Worm (Caenorhabditis elegans) whole organism, L2 larva: ENCODE data around the gene nhr-16.

Source experiments
- C34F6.9 ChIP-seq: fragments of 150-350 bp; optimal IDR thresholded peaks from 2 replicates; lab custom pipeline; 2014; ENCODE audit warnings: missing biosample characterization, missing genetic modification characterization
- R02D3.7 ChIP-seq: fragments of 150-350 bp; optimal IDR thresholded peaks from 2 replicates; lab custom pipeline; 2014; ENCODE audit warnings: missing biosample characterization, missing genetic modification characterization
- Y55F3AM.14 ChIP-seq: fragments of 200-800 bp; sonication (Bioruptor generic); optimal IDR thresholded peaks from 2 replicates; lab custom pipeline; 2018; ENCODE audit warnings: mild to moderate bottlenecking, missing genetic modification characterization, missing compliant biosample characterization
- ZK546.5 ChIP-seq: sonication (generic microtip); optimal IDR thresholded peaks from 2 replicates; lab custom pipeline; 2017; ENCODE audit warnings: missing biosample characterization, missing genetic modification characterization
- aly-2 ChIP-seq: fragments of 150-350 bp; optimal IDR thresholded peaks from 2 replicates; lab custom pipeline; 2014; ENCODE audit warnings: missing biosample characterization, missing genetic modification characterization
- ceh-82 ChIP-seq: fragments of 150-350 bp; optimal IDR thresholded peaks from 2 replicates; lab custom pipeline; 2014; ENCODE audit warnings: missing biosample characterization, missing genetic modification characterization
- crh-2 ChIP-seq: sonication (generic microtip); optimal IDR thresholded peaks from 2 replicates; lab custom pipeline; 2017; ENCODE audit warnings: missing biosample characterization, missing genetic modification characterization
- elt-1 ChIP-seq: fragments of 150-350 bp; optimal IDR thresholded peaks from 2 replicates; lab custom pipeline; 2014; ENCODE audit warnings: missing biosample characterization, missing genetic modification characterization
- fos-1 ChIP-seq: fragments of 150-350 bp; optimal IDR thresholded peaks from 2 replicates; lab custom pipeline; 2014; ENCODE audit warnings: missing biosample characterization, missing genetic modification characterization
- gmeb-1 ChIP-seq: fragments of 150-350 bp; optimal IDR thresholded peaks from 2 replicates; lab custom pipeline; 2014; ENCODE audit warnings: missing biosample characterization, missing genetic modification characterization
- lin-11 ChIP-seq: fragments of 150-350 bp; sonication (generic microtip); optimal IDR thresholded peaks from 2 replicates; lab custom pipeline; 2014; ENCODE audit warnings: missing biosample characterization, missing genetic modification characterization, inconsistent platforms, mixed read lengths
- lin-13 ChIP-seq: fragments of 150-350 bp; optimal IDR thresholded peaks from 2 replicates; lab custom pipeline; 2014; ENCODE audit warnings: missing biosample characterization, missing genetic modification reagents, missing genetic modification characterization
- lin-39 ChIP-seq: fragments of 150-350 bp; optimal IDR thresholded peaks from 2 replicates; lab custom pipeline; 2014; ENCODE audit warnings: missing biosample characterization, missing genetic modification reagents, missing genetic modification characterization
- lsy-2 ChIP-seq, 2 experiments: fragments of 150-350 bp in 1 of 2; sonication (generic microtip) in 1 of 2; optimal IDR thresholded peaks; 2 replicates each; lab custom pipeline; 2014 to 2017; ENCODE audit warnings: missing biosample characterization in 2 of 2, missing genetic modification characterization in 2 of 2
- mab-5 ChIP-seq: fragments of 150-350 bp; optimal IDR thresholded peaks from 2 replicates; lab custom pipeline; 2014; ENCODE audit warnings: missing biosample characterization, missing genetic modification characterization
- mbf-1 ChIP-seq: sonication (generic microtip); optimal IDR thresholded peaks from 2 replicates; lab custom pipeline; 2017; ENCODE audit warnings: missing biosample characterization, missing genetic modification characterization
- nhr-11 ChIP-seq: fragments of 150-350 bp; optimal IDR thresholded peaks from 2 replicates; lab custom pipeline; 2014; ENCODE audit warnings: missing biosample characterization, missing genetic modification characterization
- nhr-21 ChIP-seq: fragments of 150-350 bp; optimal IDR thresholded peaks from 2 replicates; lab custom pipeline; 2014; ENCODE audit warnings: missing biosample characterization, missing genetic modification characterization
- nhr-23 ChIP-seq: fragments of 150-350 bp; optimal IDR thresholded peaks from 2 replicates; lab custom pipeline; 2014; ENCODE audit warnings: missing biosample characterization, missing genetic modification reagents, missing genetic modification characterization
- nhr-25 ChIP-seq: fragments of 150-350 bp; sonication (generic microtip); optimal IDR thresholded peaks from 3 replicates; lab custom pipeline; 2014; ENCODE audit warnings: missing biosample characterization, missing genetic modification characterization
- nhr-77 ChIP-seq: fragments of 150-350 bp; optimal IDR thresholded peaks from 2 replicates; lab custom pipeline; 2014; ENCODE audit warnings: missing biosample characterization, missing genetic modification characterization
- peb-1 ChIP-seq: fragments of 150-350 bp; optimal IDR thresholded peaks from 2 replicates; lab custom pipeline; 2014; ENCODE audit warnings: missing biosample characterization, missing genetic modification characterization
- sem-4 ChIP-seq: fragments of 150-350 bp; optimal IDR thresholded peaks from 2 replicates; lab custom pipeline; 2014; ENCODE audit warnings: missing biosample characterization, missing genetic modification reagents, missing genetic modification characterization
- skn-1 ChIP-seq: sonication (generic microtip); optimal IDR thresholded peaks from 2 replicates; lab custom pipeline; 2017; ENCODE audit warnings: missing biosample characterization, missing genetic modification characterization
- sma-9 ChIP-seq, 2 experiments: fragments of 150-350 bp in 1 of 2; sonication (generic microtip) in 1 of 2; optimal IDR thresholded peaks; 2 replicates each; lab custom pipeline; 2014 to 2016; ENCODE audit warnings: missing genetic modification characterization in 2 of 2, mild to moderate bottlenecking in 1 of 2, missing biosample characterization in 1 of 2, missing compliant biosample characterization in 1 of 2, missing genetic modification reagents in 1 of 2, moderate library complexity in 1 of 2
- snpc-4 ChIP-seq: fragments of 150-350 bp; optimal IDR thresholded peaks from 2 replicates; lab custom pipeline; 2014; ENCODE audit warnings: missing biosample characterization, missing genetic modification characterization
- unc-39 ChIP-seq: fragments of 150-350 bp; optimal IDR thresholded peaks from 2 replicates; lab custom pipeline; 2014; ENCODE audit warnings: missing biosample characterization, missing genetic modification characterization
- unc-55 ChIP-seq: fragments of 150-350 bp; sonication (generic microtip); optimal IDR thresholded peaks from 3 replicates; lab custom pipeline; 2014; ENCODE audit warnings: missing biosample characterization, missing genetic modification reagents, missing genetic modification characterization
- unc-62 ChIP-seq: fragments of 150-350 bp; optimal IDR thresholded peaks from 2 replicates; lab custom pipeline; 2014; ENCODE audit warnings: missing biosample characterization, missing genetic modification reagents, missing genetic modification characterization
- zag-1 ChIP-seq: fragments of 150-350 bp; optimal IDR thresholded peaks from 2 replicates; lab custom pipeline; 2014; ENCODE audit warnings: missing biosample characterization, missing genetic modification characterization
- ztf-1 ChIP-seq: fragments of 200-800 bp; sonication (Bioruptor generic); conservative IDR thresholded peaks from 2 replicates; pipeline ENCODE4 v1.3.6; 2022; ENCODE audit warnings: missing genetic modification characterization, missing compliant biosample characterization
- ztf-4 ChIP-seq: fragments of 150-350 bp; optimal IDR thresholded peaks from 2 replicates; lab custom pipeline; 2014; ENCODE audit warnings: missing biosample characterization, missing genetic modification characterization

Gene nhr-16

ce11 chrII:4409650-4410049 lies 29.0 kb upstream of the nhr-16 start:
- TF ChIP-seq mbf-1 (tag; lab: Kevin White, UChicago) (no peak), unc-39 (tag; lab: Kevin White, UChicago) (no peak), elt-1 (tag; lab: Kevin White, UChicago) (no peak), nhr-11 (no peak), snpc-4 (no peak), ceh-82 (tag; lab: Kevin White, UChicago) (no peak), lsy-2 (tag; optimal IDR thresholded peaks at IDR 0.05; lab: Kevin White, UChicago) (no peak), mab-5 (tag; lab: Kevin White, UChicago) (no peak), sem-4 (no peak), unc-55 (no peak), aly-2 (tag; lab: Kevin White, UChicago) (no peak), Y55F3AM.14 (GFP tag; lab: Kevin White, UChicago) (no peak), ZK546.5 (tag; lab: Kevin White, UChicago) (no peak), C34F6.9 (tag; lab: Kevin White, UChicago) (no peak), skn-1 (tag; lab: Kevin White, UChicago) (no peak), zag-1 (tag; lab: Kevin White, UChicago) (no peak), nhr-25 (tag; lab: Kevin White, UChicago) (no peak)

ce11 chrII:4417333-4417732 lies 21.3 kb upstream of the nhr-16 start, which contains the start of gene sod-5:
Gene sod-5, plus strand, starts transcription at chrII:4417633.
- TF ChIP-seq skn-1 (tag; lab: Kevin White, UChicago) = no peak
- TF ChIP-seq nhr-23 (tag; lab: Kevin White, UChicago) = no peak
- no peak for TF ChIP-seq lsy-2 (tag; optimal IDR thresholded peaks at IDR 0.05; lab: Kevin White, UChicago)
- no peak for TF ChIP-seq lin-39 (tag; lab: Kevin White, UChicago)
- TF ChIP-seq sma-9 (GFP tag; optimal IDR thresholded peaks at IDR 0.05; lab: Kevin White, UChicago) = no peak
- no peak for TF ChIP-seq sma-9 (tag; optimal IDR thresholded peaks at IDR 0.05; lab: Kevin White, UChicago)
- no peak for TF ChIP-seq unc-62
- no peak for TF ChIP-seq zag-1 (tag; lab: Kevin White, UChicago)
- TF ChIP-seq ZK546.5 (tag; lab: Kevin White, UChicago) = no peak
- TF ChIP-seq ztf-4 (tag; lab: Kevin White, UChicago) = no peak
- TF ChIP-seq nhr-21 (tag; lab: Kevin White, UChicago) = no peak
- TF ChIP-seq R02D3.7 = no peak
- no peak for TF ChIP-seq unc-39 (tag; lab: Kevin White, UChicago)
- TF ChIP-seq C34F6.9 (tag; lab: Kevin White, UChicago) = no peak
- no peak for TF ChIP-seq mbf-1 (tag; lab: Kevin White, UChicago)

ce11 chrII:4419956-4420355 lies 18.6 kb upstream of the nhr-16 start, which contains the start of gene bpnt-1:
Gene bpnt-1, plus strand, starts transcription at chrII:4420256.
- TF ChIP-seq sma-9 (GFP tag; optimal IDR thresholded peaks at IDR 0.05; lab: Kevin White, UChicago) (peak; percentile 14), sma-9 (tag; optimal IDR thresholded peaks at IDR 0.05; lab: Kevin White, UChicago) (no peak), lin-13 (GFP tag; lab: Kevin White, UChicago) (no peak), nhr-21 (tag; lab: Kevin White, UChicago) (peak; percentile 27), C34F6.9 (tag; lab: Kevin White, UChicago) (peak; percentile 12)

- TF ChIP-seq gmeb-1 (tag; lab: Kevin White, UChicago) (peak; percentile 26), crh-2 (tag; lab: Kevin White, UChicago) (no peak), ztf-1 (GFP tag; lab: Robert Waterston, UW) (no peak)
These were observed 13.8 kb upstream of the nhr-16 start, which contains the start of the genes dcaf-13 and toe-1 for ce11 chrII:4424807-4425206. Gene dcaf-13, minus strand, starts transcription at chrII:4424902. Gene toe-1, plus strand, starts transcription at chrII:4425167.

- no peak for TF ChIP-seq ceh-82 (tag; lab: Kevin White, UChicago)
- TF ChIP-seq gmeb-1 (tag; lab: Kevin White, UChicago) = no peak
- TF ChIP-seq unc-55 = no peak
- TF ChIP-seq crh-2 (tag; lab: Kevin White, UChicago) = no peak
- no peak for TF ChIP-seq ZK546.5 (tag; lab: Kevin White, UChicago)
- no peak for TF ChIP-seq peb-1 (tag; lab: Kevin White, UChicago)
- TF ChIP-seq lin-11 = no peak
- no peak for TF ChIP-seq sma-9 (GFP tag; optimal IDR thresholded peaks at IDR 0.05; lab: Kevin White, UChicago)
- TF ChIP-seq sma-9 (tag; optimal IDR thresholded peaks at IDR 0.05; lab: Kevin White, UChicago) = no peak
- TF ChIP-seq ztf-4 (tag; lab: Kevin White, UChicago) = no peak
- TF ChIP-seq nhr-77 (tag; lab: Kevin White, UChicago) = no peak
- no peak for TF ChIP-seq nhr-23 (tag; lab: Kevin White, UChicago)
- no peak for TF ChIP-seq unc-62
- TF ChIP-seq C34F6.9 (tag; lab: Kevin White, UChicago) = no peak
- no peak for TF ChIP-seq snpc-4
- no peak for TF ChIP-seq aly-2 (tag; lab: Kevin White, UChicago)
- no peak for TF ChIP-seq fos-1 (tag; lab: Kevin White, UChicago)
These were observed 10.5 kb upstream of the nhr-16 start for ce11 chrII:4428121-4428520.
